In the genomic region with DNA sequence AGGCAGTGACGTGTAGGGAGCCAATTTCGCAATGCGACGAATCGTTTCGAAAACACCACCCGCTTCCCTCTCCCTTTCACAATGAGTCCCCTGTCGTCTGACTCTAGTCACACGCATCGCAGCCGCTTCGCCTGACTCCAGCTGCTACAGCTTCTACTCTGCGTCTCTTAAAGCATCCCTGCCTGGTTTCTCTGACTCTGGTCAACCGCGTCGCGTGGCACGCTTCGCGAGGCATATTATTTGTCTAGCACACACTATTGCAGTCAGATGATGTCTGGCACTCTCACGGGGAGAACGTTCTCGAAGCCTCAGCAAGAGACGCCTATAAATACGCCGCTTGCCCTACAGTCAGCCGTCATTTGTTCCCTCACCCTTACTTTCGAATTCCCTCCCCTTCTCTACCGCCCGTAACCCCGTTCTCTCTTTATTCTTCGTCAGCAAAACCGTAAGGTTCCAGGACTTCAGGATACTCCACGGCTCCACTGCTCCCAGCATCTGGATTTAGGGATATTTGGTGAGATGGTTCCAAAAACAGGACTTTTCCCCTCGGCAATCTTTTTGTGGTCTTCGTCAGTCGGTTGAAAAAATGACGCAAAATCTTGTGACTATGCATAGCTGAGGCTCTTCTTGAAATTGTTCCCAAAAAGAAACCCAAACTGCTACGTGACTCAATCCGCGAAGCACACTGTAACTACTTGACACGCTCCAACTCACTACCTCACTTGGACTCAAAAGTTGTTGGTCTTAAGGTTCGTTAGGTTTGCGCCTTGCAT, we compare ENCODE assay signal across 5 worm cellular contexts.
A peak's percentile ranks its signal among the peaks of the same experiment; 100 is the strongest.
TF ChIP-seq lines count a peak whose summit lies in the region.

No protein-coding gene starts in this region.

TF ChIP-seq in whole organism, L1 larva, 84 proteins besides CTCF, POLR2A, EP300 and RAD21 (continues in another document):
- TF ChIP-seq elt-3 (tag; optimal IDR thresholded peaks at IDR 0.05; lab: Kevin White, UChicago), result peak in 3 of 6 experiments; percentile 87 to 96 (median 95)
- peak; percentile 99 for TF ChIP-seq nhr-85 (tag; lab: Kevin White, UChicago)
- peak; percentile 33 for TF ChIP-seq lin-15B (tag; optimal IDR thresholded peaks at IDR 0.05; lab: Kevin White, UChicago)
- TF ChIP-seq efl-3 (GFP tag; optimal IDR thresholded peaks at IDR 0.05; lab: Kevin White, UChicago), result no peak
- peak; percentile 95 for TF ChIP-seq mef-2 (tag; optimal IDR thresholded peaks at IDR 0.05; lab: Kevin White, UChicago)
- peak; percentile 79 for TF ChIP-seq lin-39 (tag; optimal IDR thresholded peaks at IDR 0.05; lab: Kevin White, UChicago)
- TF ChIP-seq fkh-8 (tag; optimal IDR thresholded peaks at IDR 0.05; lab: Kevin White, UChicago), result peak; percentile 100
- peak; percentile 91 for TF ChIP-seq zag-1 (tag; optimal IDR thresholded peaks at IDR 0.05; lab: Kevin White, UChicago)
- TF ChIP-seq unc-62 (GFP tag; optimal IDR thresholded peaks at IDR 0.05; lab: Kevin White, UChicago), result no peak
- peak; percentile 95 for TF ChIP-seq xbp-1 (tag; optimal IDR thresholded peaks at IDR 0.05; lab: Kevin White, UChicago)
- TF ChIP-seq ztf-4 (tag; optimal IDR thresholded peaks at IDR 0.05; lab: Kevin White, UChicago), result peak; percentile 97
- TF ChIP-seq nhr-20 (tag; optimal IDR thresholded peaks at IDR 0.05; lab: Kevin White, UChicago), result peak; percentile 99
- no peak for TF ChIP-seq pag-3 (tag; optimal IDR thresholded peaks at IDR 0.05; lab: Kevin White, UChicago; ENCODE audit: borderline replicate concordance, insufficient read depth)
- no peak for TF ChIP-seq ces-1 (GFP tag; optimal IDR thresholded peaks at IDR 0.05; lab: Kevin White, UChicago)
- TF ChIP-seq vab-15 (tag; optimal IDR thresholded peaks at IDR 0.05; lab: Kevin White, UChicago), result peak; percentile 87
- TF ChIP-seq pax-3 (tag; optimal IDR thresholded peaks at IDR 0.05; lab: Kevin White, UChicago), result peak; percentile 97

TF ChIP-seq in whole organism, L3 larva, 47 proteins besides CTCF, POLR2A, EP300 and RAD21 (continues in another document):
- TF ChIP-seq nhr-76 (tag; optimal IDR thresholded peaks at IDR 0.05; lab: Kevin White, UChicago) (no peak), lin-15B (tag; optimal IDR thresholded peaks at IDR 0.05; lab: Kevin White, UChicago) (peak; percentile 69), fkh-10 (GFP tag; optimal IDR thresholded peaks at IDR 0.05; lab: Kevin White, UChicago) (peak; percentile 93), fkh-2 (tag; optimal IDR thresholded peaks at IDR 0.05; lab: Kevin White, UChicago) (no peak), ama-1 (optimal IDR thresholded peaks at IDR 0.05; lab: Kevin White, UChicago) (peak; percentile 100), ZK546.5 (tag; optimal IDR thresholded peaks at IDR 0.05; lab: Kevin White, UChicago) (no peak), nhr-237 (tag; optimal IDR thresholded peaks at IDR 0.05; lab: Kevin White, UChicago) (no peak), egl-5 (tag; optimal IDR thresholded peaks at IDR 0.05; lab: Kevin White, UChicago) (peak; percentile 99), hmg-11 (tag; optimal IDR thresholded peaks at IDR 0.05; lab: Kevin White, UChicago) (peak; percentile 98), jun-1 (tag; optimal IDR thresholded peaks at IDR 0.05; lab: Kevin White, UChicago) (peak; percentile 99), nhr-28 (tag; optimal IDR thresholded peaks at IDR 0.05; lab: Kevin White, UChicago) (no peak), ceh-82 (tag; optimal IDR thresholded peaks at IDR 0.05; lab: Kevin White, UChicago) (peak; percentile 78), pha-4 (tag; optimal IDR thresholded peaks at IDR 0.05; lab: Kevin White, UChicago) (peak; percentile 97), sea-2 (GFP tag; optimal IDR thresholded peaks at IDR 0.05; lab: Kevin White, UChicago) (peak; percentile 82), zag-1 (tag; optimal IDR thresholded peaks at IDR 0.05; lab: Kevin White, UChicago) (peak; percentile 86), ztf-11 (tag; optimal IDR thresholded peaks at IDR 0.05; lab: Kevin White, UChicago) (peak; percentile 9), nhr-12 (tag; optimal IDR thresholded peaks at IDR 0.05; lab: Kevin White, UChicago) (no peak)

TF ChIP-seq in whole organism, early embryonic, 17 proteins besides CTCF, POLR2A, EP300 and RAD21:
- TF ChIP-seq ets-7 (tag; optimal IDR thresholded peaks at IDR 0.05; lab: Kevin White, UChicago) (no peak), B0310.2 (tag; optimal IDR thresholded peaks at IDR 0.05; lab: Kevin White, UChicago) (peak; percentile 80), sea-1 (GFP tag; conservative IDR thresholded peaks at IDR 0.05; lab: Robert Waterston, UW) (peak; percentile 74), ceh-36 (tag; optimal IDR thresholded peaks at IDR 0.05; lab: Kevin White, UChicago) (peak; percentile 78), tbx-11 (GFP tag; IDR thresholded peaks at IDR 0.05; lab: Robert Waterston, UW) (peak; percentile 59; the same call in 1 of the 2 replicates), ceh-13 (GFP tag; optimal IDR thresholded peaks at IDR 0.05; lab: Kevin White, UChicago) (no peak), scrt-1 (GFP tag; IDR thresholded peaks at IDR 0.05; lab: Robert Waterston, UW) (0 out of 2 replicates have a peak, but pooled peaks have one; percentile 64), tbx-37 (GFP tag; conservative IDR thresholded peaks at IDR 0.05; lab: Robert Waterston, UW) (peak; percentile 50), aly-1 (tag; optimal IDR thresholded peaks at IDR 0.05; lab: Kevin White, UChicago) (peak; percentile 70), hnd-1 (tag; optimal IDR thresholded peaks at IDR 0.05; lab: Kevin White, UChicago) (peak; percentile 58), tra-4 (tag; optimal IDR thresholded peaks at IDR 0.05; lab: Kevin White, UChicago) (peak; percentile 83), ama-1 (optimal IDR thresholded peaks at IDR 0.05; lab: Kevin White, UChicago) (peak; percentile 99), pes-1 (GFP tag; IDR thresholded peaks at IDR 0.05; lab: Robert Waterston, UW) (peak; percentile 71), flt-1 (GFP tag; IDR thresholded peaks at IDR 0.05; lab: Robert Waterston, UW) (peak; percentile 55), hmbx-1 (tag; optimal IDR thresholded peaks at IDR 0.05; lab: Kevin White, UChicago) (peak; percentile 69), hmg-4 (GFP tag; optimal IDR thresholded peaks at IDR 0.05; lab: Kevin White, UChicago) (peak; percentile 95), F13C5.2 (tag; optimal IDR thresholded peaks at IDR 0.05; lab: Kevin White, UChicago) (peak; percentile 78)
TF ChIP-seq in whole organism, early embryonic: peak in this region for 15.

TF ChIP-seq in whole organism, midembryonic, 9 proteins besides CTCF, POLR2A, EP300 and RAD21:
- TF ChIP-seq flt-1 (GFP tag; IDR thresholded peaks at IDR 0.05; lab: Robert Waterston, UW), result peak; percentile 53
- peak; percentile 67 for TF ChIP-seq ztf-29 (GFP tag; IDR thresholded peaks at IDR 0.05; lab: Robert Waterston, UW)
- TF ChIP-seq T22C8.4 (GFP tag; IDR thresholded peaks at IDR 0.05; lab: Robert Waterston, UW), result 0 out of 2 replicates have a peak, but pooled peaks have one; percentile 31
- no peak for TF ChIP-seq med-1 (GFP tag; optimal IDR thresholded peaks at IDR 0.05; lab: Kevin White, UChicago; ENCODE audit: insufficient read depth)
- peak; percentile 66 for TF ChIP-seq ztf-23 (GFP tag; IDR thresholded peaks at IDR 0.05; lab: Robert Waterston, UW)
- peak; percentile 98 for TF ChIP-seq cog-1 (tag; optimal IDR thresholded peaks at IDR 0.05; lab: Kevin White, UChicago)
- peak; percentile 76 for TF ChIP-seq tab-1 (GFP tag; IDR thresholded peaks at IDR 0.05; lab: Robert Waterston, UW)
- TF ChIP-seq klf-2 (GFP tag; conservative IDR thresholded peaks at IDR 0.05; lab: Robert Waterston, UW), result no peak
- TF ChIP-seq ref-1 (GFP tag; conservative IDR thresholded peaks at IDR 0.05; lab: Robert Waterston, UW), result 0 out of 2 replicates have a peak, but pooled peaks have one; percentile 3
TF ChIP-seq in whole organism, midembryonic: peak in this region for 7.

TF ChIP-seq in whole organism, young adult, 124 proteins besides CTCF, POLR2A, EP300 and RAD21 (continues in another document):
- peak; percentile 98 for TF ChIP-seq lin-40 (tag; optimal IDR thresholded peaks at IDR 0.05; lab: Kevin White, UChicago)
- no peak for TF ChIP-seq rec-8 (tag; optimal IDR thresholded peaks at IDR 0.05; lab: Kevin White, UChicago)
- 0 out of 2 replicates have a peak, but pooled peaks have one; percentile 19 for TF ChIP-seq ztf-6 (GFP tag; IDR thresholded peaks at IDR 0.05; lab: Robert Waterston, UW)
- peak; percentile 88 for TF ChIP-seq hmg-1.2 (GFP tag; IDR thresholded peaks at IDR 0.05; lab: Robert Waterston, UW)
- peak; percentile 97 for TF ChIP-seq ztf-26 (tag; optimal IDR thresholded peaks at IDR 0.05; lab: Kevin White, UChicago)
- peak; percentile 32 for TF ChIP-seq ets-4 (GFP tag; optimal IDR thresholded peaks at IDR 0.05; lab: Kevin White, UChicago)
- TF ChIP-seq bed-1 (GFP tag; IDR thresholded peaks at IDR 0.05; lab: Robert Waterston, UW), result 0 out of 2 replicates have a peak, but pooled peaks have one; percentile 84
- TF ChIP-seq F49E8.2 (tag; optimal IDR thresholded peaks at IDR 0.05; lab: Kevin White, UChicago; ENCODE audit: insufficient read depth), result no peak
- TF ChIP-seq nhr-90 (tag; optimal IDR thresholded peaks at IDR 0.05; lab: Kevin White, UChicago), result peak; percentile 63
- TF ChIP-seq F52B5.7 (tag; optimal IDR thresholded peaks at IDR 0.05; lab: Kevin White, UChicago), result peak; percentile 72
- peak; percentile 3 for TF ChIP-seq hlh-12 (tag; optimal IDR thresholded peaks at IDR 0.05; lab: Kevin White, UChicago)
- peak; percentile 76 for TF ChIP-seq tbp1 (GFP tag; optimal IDR thresholded peaks at IDR 0.05; lab: Kevin White, UChicago)
- TF ChIP-seq D2030.7 (GFP tag; IDR thresholded peaks at IDR 0.05; lab: Robert Waterston, UW), result no peak
- TF ChIP-seq B0261.1 (tag; optimal IDR thresholded peaks at IDR 0.05; lab: Kevin White, UChicago), result peak; percentile 28
- no peak for TF ChIP-seq hrde-1 (tag; optimal IDR thresholded peaks at IDR 0.05; lab: Kevin White, UChicago; ENCODE audit: borderline replicate concordance)
- TF ChIP-seq F57C9.4 (tag; optimal IDR thresholded peaks at IDR 0.05; lab: Kevin White, UChicago), result no peak
- TF ChIP-seq hlh-26 (GFP tag; conservative IDR thresholded peaks at IDR 0.05; lab: Robert Waterston, UW), result no peak
- TF ChIP-seq madf-6 (GFP tag; IDR thresholded peaks at IDR 0.05; lab: Robert Waterston, UW), result peak; percentile 11; the same call in 1 of the 2 replicates
- no peak for TF ChIP-seq snpc-3.4 (tag; optimal IDR thresholded peaks at IDR 0.05; lab: Kevin White, UChicago)
- TF ChIP-seq rcor-1 (GFP tag; IDR thresholded peaks at IDR 0.05; lab: Robert Waterston, UW), result peak; percentile 67
- TF ChIP-seq tbx-9 (tag; optimal IDR thresholded peaks at IDR 0.05; lab: Kevin White, UChicago; ENCODE audit: borderline replicate concordance), result no peak
- peak; percentile 23 for TF ChIP-seq dpl-1 (GFP tag; optimal IDR thresholded peaks at IDR 0.05; lab: Kevin White, UChicago)
- TF ChIP-seq B0019.2 (GFP tag; conservative IDR thresholded peaks at IDR 0.05; lab: Robert Waterston, UW), result no peak
- peak; percentile 100 for TF ChIP-seq cebp-1 (GFP tag; IDR thresholded peaks at IDR 0.05; lab: Robert Waterston, UW)
- TF ChIP-seq cebp-1 (tag; optimal IDR thresholded peaks at IDR 0.05; lab: Kevin White, UChicago), result peak; percentile 100
- TF ChIP-seq ceh-79 (tag; optimal IDR thresholded peaks at IDR 0.05; lab: Kevin White, UChicago), result peak; percentile 92
- no peak for TF ChIP-seq nfya-2 (GFP tag; IDR thresholded peaks at IDR 0.05; lab: Robert Waterston, UW)
